Fruit fly (Drosophila melanogaster) whole organism, embryonic: ENCODE results near the gene bb8.

ENCODE experiments used
- CG11696 ChIP-seq: fragments of 200-800 bp; sonication (Bioruptor generic); IDR thresholded peaks from 2 replicates; pipeline ENCODE4 v1.3.6; 2022; ENCODE audit warnings: missing biosample characterization, missing genetic modification characterization
- CG11723 ChIP-seq: fragments of 200-800 bp; sonication (Bioruptor generic); optimal IDR thresholded peaks from 2 replicates; lab custom pipeline; 2017; ENCODE audit warnings: missing biosample characterization, mild to moderate bottlenecking, missing genetic modification characterization
- CG12769 ChIP-seq: fragments of 200-800 bp; sonication (Bioruptor generic); optimal IDR thresholded peaks from 2 replicates; lab custom pipeline; 2019; ENCODE audit warnings: missing biosample characterization, mild to moderate bottlenecking, missing genetic modification characterization, moderate library complexity
- CG14965 ChIP-seq: fragments of 200-800 bp; sonication (Bioruptor generic); optimal IDR thresholded peaks from 2 replicates; lab custom pipeline; 2016; ENCODE audit warnings: missing biosample characterization, missing genetic modification characterization, borderline replicate concordance
- CG15479 ChIP-seq: fragments of 200-800 bp; sonication (Bioruptor generic); optimal IDR thresholded peaks from 3 replicates; lab custom pipeline; 2019; ENCODE audit warnings: missing biosample characterization, mild to moderate bottlenecking, missing genetic modification characterization, moderate library complexity
- CG1602 ChIP-seq: fragments of 200-800 bp; sonication (Bioruptor generic); optimal IDR thresholded peaks from 3 replicates; lab custom pipeline; 2016; ENCODE audit warnings: missing biosample characterization, missing genetic modification characterization
- CG16815 ChIP-seq: fragments of 200-800 bp; sonication (Bioruptor generic); optimal IDR thresholded peaks from 3 replicates; lab custom pipeline; 2017; ENCODE audit warnings: missing biosample characterization, mild to moderate bottlenecking, missing genetic modification characterization
- CG17186 ChIP-seq: fragments of 200-800 bp; sonication (Bioruptor generic); optimal IDR thresholded peaks from 3 replicates; lab custom pipeline; 2017; ENCODE audit warnings: missing biosample characterization, missing genetic modification reagents, missing genetic modification characterization
- CG17328 ChIP-seq: fragments of 200-800 bp; sonication (Bioruptor generic); IDR thresholded peaks from 2 replicates; pipeline ENCODE4 v1.3.6; 2022; ENCODE audit warnings: missing biosample characterization, missing genetic modification characterization
- CG17385 ChIP-seq: fragments of 200-800 bp; sonication (Bioruptor generic); optimal IDR thresholded peaks from 3 replicates; lab custom pipeline; 2018; ENCODE audit warnings: missing biosample characterization, mild to moderate bottlenecking, missing genetic modification characterization
- CG18011 ChIP-seq: fragments of 200-800 bp; sonication (Bioruptor generic); optimal IDR thresholded peaks from 2 replicates; lab custom pipeline; 2017; ENCODE audit warnings: missing biosample characterization, missing genetic modification characterization, mild to moderate bottlenecking, moderate library complexity, missing genotype
- CG18599 ChIP-seq: fragments of 200-800 bp; sonication (Bioruptor generic); optimal IDR thresholded peaks from 3 replicates; lab custom pipeline; 2017; ENCODE audit warnings: missing biosample characterization, missing genetic modification characterization, mild to moderate bottlenecking, moderate library complexity, missing genetic modification reagents
- CG2712 ChIP-seq: fragments of 200-800 bp; optimal IDR thresholded peaks from 3 replicates; lab custom pipeline; 2019; ENCODE audit warnings: missing biosample characterization, mild to moderate bottlenecking, missing genetic modification characterization, moderate library complexity
- CG7987 ChIP-seq: fragments of 200-800 bp; sonication (Bioruptor generic); optimal IDR thresholded peaks from 2 replicates; lab custom pipeline; 2018; ENCODE audit warnings: missing biosample characterization, mild to moderate bottlenecking, missing genetic modification characterization, moderate library complexity
- CTCF ChIP-seq: fragments of 200-800 bp; sonication (Bioruptor generic); optimal IDR thresholded peaks from 2 replicates; lab custom pipeline; 2017; ENCODE audit warnings: missing biosample characterization, mild to moderate bottlenecking, missing genetic modification characterization, moderate library complexity
- Chrac-16 ChIP-seq: fragments of 200-800 bp; sonication (Bioruptor generic); optimal IDR thresholded peaks from 3 replicates; lab custom pipeline; 2016; ENCODE audit warnings: missing biosample characterization, missing genetic modification characterization
- Deaf1 ChIP-seq: fragments of 200-800 bp; optimal IDR thresholded peaks from 3 replicates; lab custom pipeline; 2019; ENCODE audit warnings: missing biosample characterization, mild to moderate bottlenecking, missing genetic modification characterization, moderate library complexity
- Doc2 ChIP-seq: fragments of 200-800 bp; sonication (Bioruptor generic); IDR thresholded peaks from 2 replicates; pipeline ENCODE4 v1.3.6; 2022; ENCODE audit warnings: missing biosample characterization, missing genetic modification characterization
- Drgx ChIP-seq: fragments of 200-800 bp; sonication (Bioruptor generic); IDR thresholded peaks from 2 replicates; pipeline ENCODE4 v1.3.6; 2022; ENCODE audit warnings: missing biosample characterization, missing genetic modification characterization
- GATAe ChIP-seq: fragments of 200-800 bp; sonication (Bioruptor generic); conservative IDR thresholded peaks from 2 replicates; pipeline ENCODE4 v1.3.6; 2022; ENCODE audit warnings: missing biosample characterization, missing genetic modification characterization
- HLH4C ChIP-seq: fragments of 200-800 bp; sonication (Bioruptor generic); IDR thresholded peaks from 3 replicates; pipeline ENCODE4 v1.3.6; 2022; ENCODE audit warnings: missing biosample characterization, missing genetic modification characterization; ENCODE audit not compliant: partially characterized antibody
- Hr3 ChIP-seq: fragments of 200-800 bp; sonication (Bioruptor generic); optimal IDR thresholded peaks from 3 replicates; lab custom pipeline; 2016; ENCODE audit warnings: missing biosample characterization, missing genetic modification characterization
- Kr ChIP-seq: fragments of 200-800 bp; sonication (Bioruptor generic); optimal IDR thresholded peaks from 2 replicates; lab custom pipeline; 2017; ENCODE audit warnings: missing biosample characterization, mild to moderate bottlenecking, missing genetic modification characterization
- Nf-YC ChIP-seq: fragments of 200-800 bp; optimal IDR thresholded peaks from 3 replicates; lab custom pipeline; 2019; ENCODE audit warnings: missing biosample characterization, mild to moderate bottlenecking, missing genetic modification characterization, moderate library complexity
- Pdp1 ChIP-seq, 2 experiments: fragments of 200-800 bp; sonication (Bioruptor generic); optimal IDR thresholded peaks; 3 replicates each; lab custom pipeline; 2016; ENCODE audit warnings: missing biosample characterization in 2 of 2, missing genetic modification characterization in 2 of 2, mild to moderate bottlenecking in 1 of 2, moderate library complexity in 1 of 2
- Sin3A ChIP-seq: fragments of >200 bp; optimal IDR thresholded peaks from 2 replicates; lab custom pipeline; 2018
- ab ChIP-seq: fragments of 200-800 bp; sonication (Bioruptor generic); optimal IDR thresholded peaks from 2 replicates; lab custom pipeline; 2016; ENCODE audit warnings: missing biosample characterization, missing genetic modification characterization
- bsh ChIP-seq, 2 experiments: fragments of 200-800 bp; sonication (Bioruptor generic); optimal IDR thresholded peaks; 2 replicates each; lab custom pipeline; 2017 to 2018; ENCODE audit warnings: mild to moderate bottlenecking in 2 of 2, missing biosample characterization in 2 of 2, missing genetic modification characterization in 2 of 2, moderate library complexity in 1 of 2
- cas ChIP-seq: fragments of 200-800 bp; sonication (Bioruptor generic); IDR thresholded peaks from 2 replicates; pipeline ENCODE4 v1.3.6; 2022; ENCODE audit warnings: missing biosample characterization, missing genetic modification characterization
- chm ChIP-seq: fragments of 200-800 bp; sonication (Bioruptor generic); IDR thresholded peaks from 2 replicates; pipeline ENCODE4 v1.3.6; 2022; ENCODE audit warnings: missing biosample characterization, missing genetic modification characterization
- chn ChIP-seq: fragments of 200-800 bp; sonication (Bioruptor generic); optimal IDR thresholded peaks from 2 replicates; lab custom pipeline; 2016; ENCODE audit warnings: missing biosample characterization, missing genetic modification characterization
- cwo ChIP-seq: fragments of 200-800 bp; sonication (Bioruptor generic); optimal IDR thresholded peaks from 3 replicates; lab custom pipeline; 2017; ENCODE audit warnings: missing biosample characterization, missing genetic modification characterization, mild to moderate bottlenecking, moderate library complexity, missing genetic modification reagents
- exex ChIP-seq: fragments of 200-800 bp; sonication (Bioruptor generic); optimal IDR thresholded peaks from 4 replicates; lab custom pipeline; 2018; ENCODE audit warnings: missing biosample characterization, mild to moderate bottlenecking, missing genetic modification characterization, moderate library complexity
- ftz-f1 ChIP-seq: fragments of 200-800 bp; sonication (Bioruptor generic); optimal IDR thresholded peaks from 2 replicates; lab custom pipeline; 2016; ENCODE audit warnings: missing biosample characterization, missing genetic modification characterization
- grn ChIP-seq: fragments of 200-800 bp; sonication (Bioruptor generic); optimal IDR thresholded peaks from 3 replicates; lab custom pipeline; 2017; ENCODE audit warnings: missing biosample characterization, missing genetic modification characterization
- gt ChIP-seq: fragments of 200-800 bp; sonication (Bioruptor generic); IDR thresholded peaks from 2 replicates; pipeline ENCODE4 v1.3.6; 2022; ENCODE audit warnings: missing biosample characterization, missing genetic modification characterization
- mam ChIP-seq: fragments of 200-800 bp; sonication (Bioruptor generic); optimal IDR thresholded peaks from 3 replicates; lab custom pipeline; 2016; ENCODE audit warnings: missing biosample characterization, missing genetic modification characterization
- mirr ChIP-seq: fragments of 200-800 bp; sonication (Bioruptor generic); optimal IDR thresholded peaks from 3 replicates; lab custom pipeline; 2018; ENCODE audit warnings: missing biosample characterization, mild to moderate bottlenecking, missing genetic modification characterization
- nom ChIP-seq: fragments of 200-800 bp; sonication (Bioruptor generic); optimal IDR thresholded peaks from 2 replicates; lab custom pipeline; 2017; ENCODE audit warnings: missing biosample characterization, missing genetic modification characterization, mild to moderate bottlenecking, moderate library complexity, missing genetic modification reagents
- ro ChIP-seq: fragments of 200-800 bp; sonication (Bioruptor generic); IDR thresholded peaks from 2 replicates; pipeline ENCODE4 v1.3.6; 2022; ENCODE audit warnings: missing biosample characterization, missing genetic modification characterization
- sd ChIP-seq: fragments of 200-800 bp; sonication (Bioruptor generic); optimal IDR thresholded peaks from 3 replicates; lab custom pipeline; 2018; ENCODE audit warnings: missing biosample characterization, mild to moderate bottlenecking, missing genetic modification characterization, moderate library complexity
- sens ChIP-seq: fragments of 200-800 bp; sonication (Bioruptor generic); peaks from one replicate; lab custom pipeline; 2016; ENCODE audit warnings: missing biosample characterization, missing genetic modification characterization
- shn ChIP-seq: fragments of 200-800 bp; sonication (Bioruptor generic); optimal IDR thresholded peaks from 3 replicates; lab custom pipeline; 2016; ENCODE audit warnings: missing biosample characterization, missing genetic modification characterization
- sug ChIP-seq: fragments of 200-800 bp; optimal IDR thresholded peaks from 2 replicates; lab custom pipeline; 2019; ENCODE audit warnings: missing biosample characterization, mild to moderate bottlenecking, missing genetic modification characterization, moderate library complexity
- tin ChIP-seq: fragments of 200-800 bp; sonication (Bioruptor generic); optimal IDR thresholded peaks from 3 replicates; lab custom pipeline; 2016; ENCODE audit warnings: missing biosample characterization, missing genetic modification characterization
- tio ChIP-seq: fragments of 200-800 bp; sonication (Bioruptor generic); optimal IDR thresholded peaks from 2 replicates; lab custom pipeline; 2017; ENCODE audit warnings: missing biosample characterization, missing genetic modification characterization, inconsistent platforms
- z ChIP-seq: fragments of 200-800 bp; sonication (Bioruptor generic); IDR thresholded peaks from 3 replicates; pipeline ENCODE4 v1.3.6; 2022; ENCODE audit warnings: missing biosample characterization, missing genetic modification characterization
- zen2 ChIP-seq: fragments of 200-800 bp; sonication (Bioruptor generic); IDR thresholded peaks from 3 replicates; pipeline ENCODE4 v1.3.6; 2022; ENCODE audit warnings: missing biosample characterization, missing genetic modification characterization; ENCODE audit not compliant: partially characterized antibody

The bb8 gene

DNA sequence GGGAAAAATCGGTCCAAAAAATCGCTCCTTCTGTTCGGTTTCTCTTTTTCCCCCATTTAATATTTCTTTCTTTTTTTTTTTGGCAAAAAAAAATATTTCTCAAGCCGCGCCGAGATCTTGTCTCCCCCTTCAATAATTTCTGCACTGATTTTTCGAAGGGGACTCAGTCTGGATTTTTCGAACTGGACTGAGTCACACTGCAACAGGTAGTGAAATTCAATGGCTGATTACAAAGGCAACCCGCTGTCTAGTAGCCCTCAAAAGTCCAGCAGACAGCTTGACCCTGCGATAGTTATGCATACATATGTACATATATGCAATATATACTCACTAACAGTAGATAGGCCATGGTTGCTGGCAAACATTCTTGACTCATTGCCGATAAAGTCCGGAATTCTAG, 30.3 kb upstream of the bb8 start:
- TF ChIP-seq CG2712 (tag; lab: Kevin White, UChicago) = no peak
- peak; percentile 68 for TF ChIP-seq sens (GFP tag; lab: Kevin White, UChicago)

- no peak for TF ChIP-seq CTCF (GFP tag; lab: Kevin White, UChicago)
- TF ChIP-seq bsh (GFP tag; optimal IDR thresholded peaks at IDR 0.05; lab: Kevin White, UChicago) = peak in 1 of 2 experiments; percentile 54
- TF ChIP-seq Deaf1 = no peak
- TF ChIP-seq nom (GFP tag; lab: Kevin White, UChicago) = peak; percentile 81
- TF ChIP-seq Drgx = 0 out of 2 replicates have a peak, but pooled peaks have one; percentile 29
- peak; percentile 46; the same call in 1 of the 3 replicates for TF ChIP-seq z (GFP tag; lab: Robert Waterston, UW)
- TF ChIP-seq CG11723 (GFP tag; lab: Kevin White, UChicago) = no peak
- no peak for TF ChIP-seq CG11696
- TF ChIP-seq CG17385 (GFP tag; lab: Kevin White, UChicago) = peak; percentile 11
Observed at dm6 chr3R:23318928-23319327, 28.9 kb upstream of the bb8 start.

DNA sequence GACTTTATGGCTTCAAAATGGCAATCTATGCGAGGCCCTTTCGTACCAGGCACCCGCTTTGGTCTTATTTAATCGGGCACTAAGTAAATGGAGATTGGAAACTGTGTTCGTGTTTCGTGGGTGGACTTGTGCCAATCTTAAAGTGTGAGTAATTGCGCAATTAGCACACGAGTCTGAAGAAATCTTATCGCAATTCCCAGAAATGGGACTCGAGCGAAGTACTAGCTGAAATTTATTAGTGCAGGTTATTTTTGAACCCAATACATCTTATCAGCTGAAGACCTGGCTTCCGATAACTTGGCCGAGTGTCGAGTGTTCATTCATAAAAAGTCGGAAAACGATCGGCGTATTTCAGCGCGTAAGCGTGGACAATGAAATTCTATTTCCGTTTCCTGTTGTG, 26.9 kb upstream of the bb8 start:
- TF ChIP-seq CG17186 (GFP tag; lab: Kevin White, UChicago) (no peak), zen2 (GFP tag; lab: Robert Waterston, UW) (no peak), ro (GFP tag; lab: Robert Waterston, UW) (no peak), HLH4C (GFP tag; lab: Robert Waterston, UW) (no peak), cwo (GFP tag; lab: Kevin White, UChicago) (peak; percentile 58), sd (peak; percentile 5), CG18599 (GFP tag; lab: Kevin White, UChicago) (peak; percentile 16), Pdp1 (GFP tag; optimal IDR thresholded peaks at IDR 0.05; lab: Kevin White, UChicago) (peak in 1 of 2 experiments; percentile 75), CG12769 (tag; lab: Kevin White, UChicago) (peak; percentile 19), Chrac-16 (GFP tag; lab: Kevin White, UChicago) (no peak), CG18011 (GFP tag; lab: Kevin White, UChicago) (no peak), chn (GFP tag; lab: Kevin White, UChicago) (no peak), exex (tag; lab: Kevin White, UChicago) (peak; percentile 97), CG15479 (peak; percentile 67), tio (GFP tag; lab: Kevin White, UChicago) (no peak), mirr (peak; percentile 13), GATAe (peak; percentile 54; the same call in 1 of the 2 replicates), sug (peak; percentile 55), Deaf1 (peak; percentile 47), grn (peak; percentile 73)
- TF ChIP-seq, all 482 proteins: peak for 12

- TF ChIP-seq chm (no peak), CG17328 (GFP tag; lab: Robert Waterston, UW) (peak; percentile 38; the same call in 1 of the 2 replicates), CG14965 (GFP tag; lab: Kevin White, UChicago) (no peak), CG1602 (GFP tag; lab: Kevin White, UChicago) (peak; percentile 4), shn (GFP tag; lab: Kevin White, UChicago) (no peak), CG7987 (GFP tag; lab: Kevin White, UChicago) (no peak), Sin3A (lab: Kevin White, UChicago) (no peak), ab (GFP tag; lab: Kevin White, UChicago) (no peak), Nf-YC (no peak), tin (GFP tag; lab: Kevin White, UChicago) (no peak), mam (no peak), mirr (no peak), ftz-f1 (no peak), CG11696 (no peak), CG16815 (no peak), cas (GFP tag; lab: Robert Waterston, UW) (no peak), Hr3 (GFP tag; lab: Kevin White, UChicago) (peak; percentile 1), gt (GFP tag; lab: Robert Waterston, UW) (0 out of 2 replicates have a peak, but pooled peaks have one; percentile 8), Kr (GFP tag; lab: Kevin White, UChicago) (no peak), Doc2 (no peak)
Observed at dm6 chr3R:23315630-23316029, 25.6 kb upstream of the bb8 start.
